Fruit fly (Drosophila melanogaster): Measurements from ENCODE around the gene CG42813.

Gene CG42813

dm6 chr3R:27229368-27229767, 1.0 kb upstream of the CG42813 start, which contains the start of gene CG42814:
Gene CG42814 (minus strand): TSS chr3R:27229468.
- TF ChIP-seq scrt (GFP tag; optimal IDR thresholded peaks at IDR 0.05): no peak
- no peak for TF ChIP-seq Dbx (GFP tag; IDR thresholded peaks at IDR 0.05)
- TF ChIP-seq ken (GFP tag; IDR thresholded peaks at IDR 0.05): no peak
- no peak for TF ChIP-seq ATbp (GFP tag; optimal IDR thresholded peaks at IDR 0.05)
- TF ChIP-seq YL-1 (GFP tag; optimal IDR thresholded peaks at IDR 0.05): no peak
- no peak for TF ChIP-seq CTCF (GFP tag; optimal IDR thresholded peaks at IDR 0.05)
- TF ChIP-seq Ptx1 (GFP tag; IDR thresholded peaks at IDR 0.05): no peak
- TF ChIP-seq ind (GFP tag; optimal IDR thresholded peaks at IDR 0.05): no peak
- no peak for TF ChIP-seq Antp (GFP tag; optimal IDR thresholded peaks at IDR 0.05)
- TF ChIP-seq salm (tag; optimal IDR thresholded peaks at IDR 0.05): no peak
- TF ChIP-seq dysf (GFP tag; IDR thresholded peaks at IDR 0.05): no peak

- no peak for TF ChIP-seq CG11085 (GFP tag; IDR thresholded peaks at IDR 0.05)
- no peak for TF ChIP-seq CG16813 (GFP tag; IDR thresholded peaks at IDR 0.05; ENCODE audit: partially characterized antibody)
- TF ChIP-seq nerfin-1 (tag; optimal IDR thresholded peaks at IDR 0.05): no peak
- TF ChIP-seq CG1792 (GFP tag; optimal IDR thresholded peaks at IDR 0.05): no peak
- no peak for TF ChIP-seq CG12071 (GFP tag; optimal IDR thresholded peaks at IDR 0.05)
- no peak for TF ChIP-seq Hmx (GFP tag; optimal IDR thresholded peaks at IDR 0.05)
- TF ChIP-seq HLH3B (GFP tag; IDR thresholded peaks at IDR 0.05): no peak
- TF ChIP-seq psq (GFP tag; optimal IDR thresholded peaks at IDR 0.05): no peak
- TF ChIP-seq Sry-δ (GFP tag; optimal IDR thresholded peaks at IDR 0.05): no peak
- no peak for TF ChIP-seq nmo (GFP tag; optimal IDR thresholded peaks at IDR 0.05)
- TF ChIP-seq Eip74EF (GFP tag; optimal IDR thresholded peaks at IDR 0.05): no peak
- TF ChIP-seq CG6813 (GFP tag; optimal IDR thresholded peaks at IDR 0.05): no peak
- peak; percentile 97 for TF ChIP-seq CG6654 (GFP tag; optimal IDR thresholded peaks at IDR 0.05)
- TF ChIP-seq CG14860 (GFP tag; IDR thresholded peaks at IDR 0.05; ENCODE audit: partially characterized antibody): no peak
- peak; percentile 29 for TF ChIP-seq Med (GFP tag)
- no peak for TF ChIP-seq grau (tag; optimal IDR thresholded peaks at IDR 0.05)
- TF ChIP-seq Fer2 (tag; optimal IDR thresholded peaks at IDR 0.05): no peak
- TF ChIP-seq Ets65A (GFP tag): peak; percentile 58
- TF ChIP-seq Dip2 (GFP tag; IDR thresholded peaks at IDR 0.05): no peak
- TF ChIP-seq lmd (GFP tag; IDR thresholded peaks at IDR 0.05): no peak
- TF ChIP-seq Adf1 (GFP tag; IDR thresholded peaks at IDR 0.05): no peak
- TF ChIP-seq CG7745 (tag; optimal IDR thresholded peaks at IDR 0.05): no peak
- no peak for TF ChIP-seq chn (GFP tag; optimal IDR thresholded peaks at IDR 0.05)
- TF ChIP-seq sob (GFP tag; IDR thresholded peaks at IDR 0.05): no peak
- TF ChIP-seq croc (GFP tag; conservative IDR thresholded peaks at IDR 0.05): no peak
- TF ChIP-seq sc (optimal IDR thresholded peaks at IDR 0.05): no peak
- no peak for TF ChIP-seq sc (GFP tag; optimal IDR thresholded peaks at IDR 0.05)
- no peak for TF ChIP-seq dysf (GFP tag; IDR thresholded peaks at IDR 0.05)
- TF ChIP-seq grn (GFP tag; optimal IDR thresholded peaks at IDR 0.05): no peak
- no peak for TF ChIP-seq CG1024 (GFP tag; IDR thresholded peaks at IDR 0.05)
- 0 out of 3 replicates have a peak, but pooled peaks have one; percentile 26 for TF ChIP-seq HLH4C (GFP tag; IDR thresholded peaks at IDR 0.05; ENCODE audit: partially characterized antibody)
- TF ChIP-seq cad (GFP tag; optimal IDR thresholded peaks at IDR 0.05): peak; percentile 92
- no peak for TF ChIP-seq Bdp1 (GFP tag; optimal IDR thresholded peaks at IDR 0.05)
These were observed 2.2 kb downstream of the CG42813 start for dm6 chr3R:27226080-27226648.
